Fruit fly (Drosophila melanogaster): Measurements from ENCODE around the gene CG44837.

dm6 chr3L:11931619-11932018 is 7.1 kb downstream of the CG44837 start:
- TF ChIP-seq usp (GFP tag; optimal IDR thresholded peaks at IDR 0.05), result no peak
- no peak for TF ChIP-seq psq (optimal IDR thresholded peaks at IDR 0.05)
- no peak for TF ChIP-seq Dll (optimal IDR thresholded peaks at IDR 0.05)
- no peak for TF ChIP-seq EcR (GFP tag; optimal IDR thresholded peaks at IDR 0.05)
- TF ChIP-seq pan (optimal IDR thresholded peaks at IDR 0.05), result no peak
